Worm (Caenorhabditis elegans): ENCODE data around the gene ddl-1.
"Not testable (repeated sequence)": the region's sequence is repeated elsewhere in the genome, so short reads cannot be mapped to it uniquely, and the experiment has no call there.

Gene ddl-1

DNA sequence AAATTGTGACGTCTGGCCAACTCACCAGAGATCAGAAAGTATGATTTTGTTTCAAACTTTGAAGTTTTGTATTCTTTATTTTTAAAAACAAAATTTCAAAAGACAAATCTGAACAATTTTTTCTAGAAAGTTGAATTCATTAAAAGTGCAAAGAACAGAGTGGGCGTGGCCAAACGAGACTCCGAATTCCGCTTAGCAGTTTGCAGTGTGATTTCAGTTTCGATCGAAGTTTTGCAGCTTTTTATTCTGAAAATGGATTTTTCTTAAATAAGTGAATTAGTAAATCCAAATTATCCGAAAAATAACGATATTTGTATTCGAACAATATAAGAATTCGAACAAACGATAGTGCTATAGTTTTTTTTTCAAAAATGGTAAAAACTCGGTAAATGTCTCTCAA, 14.7 kb downstream of the ddl-1 start:
- no peak for TF ChIP-seq pag-3 (tag; optimal IDR thresholded peaks at IDR 0.05; ENCODE audit: borderline replicate concordance, insufficient read depth)
- TF ChIP-seq skn-1 (tag; optimal IDR thresholded peaks at IDR 0.05): no peak
- no peak for TF ChIP-seq swsn-7 (tag; optimal IDR thresholded peaks at IDR 0.05)
- no peak for TF ChIP-seq elt-2 (tag; optimal IDR thresholded peaks at IDR 0.05)
- no peak for TF ChIP-seq pqm-1 (tag; optimal IDR thresholded peaks at IDR 0.05)
- TF ChIP-seq nhr-76 (tag; optimal IDR thresholded peaks at IDR 0.05): no peak
- no peak for TF ChIP-seq ces-1 (GFP tag; optimal IDR thresholded peaks at IDR 0.05)
- TF ChIP-seq dpl-1 (GFP tag; optimal IDR thresholded peaks at IDR 0.05): peak in 1 of 3 experiments; percentile 30
- TF ChIP-seq mdl-1 (tag; optimal IDR thresholded peaks at IDR 0.05): no peak
- TF ChIP-seq nhr-71 (tag; optimal IDR thresholded peaks at IDR 0.05): no peak
- no peak for TF ChIP-seq hpl-2 (GFP tag; optimal IDR thresholded peaks at IDR 0.05)
- TF ChIP-seq lsy-2 (tag; optimal IDR thresholded peaks at IDR 0.05): peak in 1 of 2 experiments; percentile 52
- TF ChIP-seq vab-15 (tag; optimal IDR thresholded peaks at IDR 0.05): no peak
- TF ChIP-seq sup-37 (GFP tag; optimal IDR thresholded peaks at IDR 0.05): no peak
- TF ChIP-seq nhr-237 (tag; optimal IDR thresholded peaks at IDR 0.05): no peak
- no peak for TF ChIP-seq C04F5.9 (tag; optimal IDR thresholded peaks at IDR 0.05)
- no peak for TF ChIP-seq ceh-88 (GFP tag; IDR thresholded peaks at IDR 0.05)
- TF ChIP-seq blmp-1 (tag; optimal IDR thresholded peaks at IDR 0.05): peak; percentile 12
- TF ChIP-seq lin-15B (tag; optimal IDR thresholded peaks at IDR 0.05): no peak
- peak in 1 of 2 experiments; percentile 5 for TF ChIP-seq lin-35 (GFP tag; optimal IDR thresholded peaks at IDR 0.05)
- no peak for TF ChIP-seq ztf-11 (tag; optimal IDR thresholded peaks at IDR 0.05)
- TF ChIP-seq Y116A8C.19 (tag; optimal IDR thresholded peaks at IDR 0.05; ENCODE audit: borderline replicate concordance): no peak
- no peak for TF ChIP-seq egl-27 (tag; optimal IDR thresholded peaks at IDR 0.05)
- TF ChIP-seq efl-1 (optimal IDR thresholded peaks at IDR 0.05): no peak
- peak in 1 of 2 experiments; percentile 54 for TF ChIP-seq efl-1 (GFP tag; optimal IDR thresholded peaks at IDR 0.05 in 1 of 2)
- no peak for TF ChIP-seq isw-1 (GFP tag; IDR thresholded peaks at IDR 0.05)
- TF ChIP-seq aly-2 (tag; optimal IDR thresholded peaks at IDR 0.05): no peak

DNA sequence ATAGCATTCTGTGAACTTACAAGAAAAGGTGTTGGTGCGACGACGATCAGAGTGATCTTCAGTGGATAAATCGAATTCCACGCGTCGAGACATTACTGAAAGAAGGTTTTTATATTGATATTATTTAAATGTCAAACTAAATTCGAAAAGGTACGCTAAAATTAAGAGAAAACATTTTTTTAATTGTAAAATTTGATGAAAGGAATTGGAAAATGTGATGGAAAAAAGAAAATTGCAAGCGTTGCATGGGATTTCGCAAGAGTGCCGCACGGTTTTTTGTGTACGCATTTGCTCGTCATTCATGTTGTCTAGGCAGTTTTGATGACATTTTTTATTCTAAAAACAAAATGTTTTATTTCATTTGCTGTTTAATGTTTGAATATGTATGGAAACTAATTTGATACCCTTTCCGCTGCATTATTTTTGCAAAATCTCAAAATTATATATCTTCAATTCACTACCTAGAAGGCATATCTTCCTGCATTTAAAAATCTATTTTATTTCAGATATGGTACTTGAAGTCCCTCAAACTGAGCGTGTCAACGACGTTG, 17.2 kb downstream of the ddl-1 start, which contains the start of the genes F59E12.6 and npl-4.1:
TSS of gene F59E12.6 (minus strand) at position 101 of the 551 bp plus-strand sequence.
TSS of gene npl-4.1 (plus strand) at position 501 of the 551 bp plus-strand sequence.
- TF ChIP-seq ceh-88 (GFP tag; IDR thresholded peaks at IDR 0.05); pax-3 (tag; optimal IDR thresholded peaks at IDR 0.05); mab-9 (GFP tag; IDR thresholded peaks at IDR 0.05): not testable (repeated sequence)

DNA sequence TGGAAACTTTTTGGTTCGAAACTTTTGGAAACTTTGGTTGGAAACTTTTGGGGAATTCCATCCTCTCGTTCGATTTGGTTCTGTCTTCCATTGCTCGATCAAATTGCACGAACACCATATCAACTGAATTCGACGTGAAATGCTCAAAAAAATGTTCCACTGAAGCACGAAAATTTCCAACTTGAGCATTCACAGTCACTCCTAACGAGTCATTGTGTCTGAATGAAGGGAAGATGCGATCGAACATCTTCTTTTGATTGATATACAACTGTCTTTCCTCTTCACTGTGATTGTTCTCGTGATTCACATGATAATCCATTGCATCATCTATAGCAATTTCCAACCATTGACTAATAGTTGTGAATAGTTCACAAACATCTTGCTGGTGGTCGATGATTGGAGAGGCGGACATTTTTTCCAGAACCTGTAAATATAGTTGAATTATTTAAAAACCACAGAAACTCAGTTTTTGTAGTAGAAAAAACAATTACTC, 19.8 kb downstream of the ddl-1 start, which contains the start of gene F59E12.15:
TSS of gene F59E12.15 (minus strand) at position 51 of the 493 bp plus-strand sequence.
- TF ChIP-seq fkh-10 (GFP tag; optimal IDR thresholded peaks at IDR 0.05): no peak
- no peak for TF ChIP-seq sup-37 (GFP tag; optimal IDR thresholded peaks at IDR 0.05)
- no peak for TF ChIP-seq dpl-1 (GFP tag; optimal IDR thresholded peaks at IDR 0.05)
- no peak for TF ChIP-seq ceh-88 (GFP tag; IDR thresholded peaks at IDR 0.05)
- TF ChIP-seq aha-1 (tag; optimal IDR thresholded peaks at IDR 0.05): no peak
- no peak for TF ChIP-seq efl-1 (optimal IDR thresholded peaks at IDR 0.05)
- TF ChIP-seq efl-1 (GFP tag; optimal IDR thresholded peaks at IDR 0.05 in 1 of 2): no peak
- TF ChIP-seq ztf-11 (tag; optimal IDR thresholded peaks at IDR 0.05): no peak
- TF ChIP-seq sptf-1 (tag; optimal IDR thresholded peaks at IDR 0.05): no peak
- TF ChIP-seq ceh-63 (GFP tag; optimal IDR thresholded peaks at IDR 0.05): no peak
- no peak for TF ChIP-seq lin-39 (tag; optimal IDR thresholded peaks at IDR 0.05)
- no peak for TF ChIP-seq mdl-1 (tag; optimal IDR thresholded peaks at IDR 0.05)
- TF ChIP-seq lin-15B (tag; optimal IDR thresholded peaks at IDR 0.05): no peak
- no peak for TF ChIP-seq irx-1 (tag; optimal IDR thresholded peaks at IDR 0.05)
- no peak for TF ChIP-seq nhr-19 (GFP tag; conservative IDR thresholded peaks at IDR 0.05)

All from whole organism, L1 larva.